Fruit fly (Drosophila melanogaster) whole organism: ENCODE data around the gene CG10589.

Experiments
- EcR ChIP-seq, 2 experiments: fragments of >200 bp; optimal IDR thresholded peaks; 2 replicates each; lab custom pipeline; 2017; ENCODE audit warnings: missing biosample characterization in 2 of 2, missing genetic modification characterization in 2 of 2, missing genetic modification reagents in 2 of 2
- pan ChIP-seq: fragments of >200 bp; optimal IDR thresholded peaks from 2 replicates; lab custom pipeline; 2017
- psq ChIP-seq: fragments of >200 bp; optimal IDR thresholded peaks from 2 replicates; lab custom pipeline; 2017

dm6 chr3L:20956650-20957049 is 29.0 kb downstream of the CG10589 start, which contains the start of the genes Sems and CG10588:
- TF ChIP-seq pan (lab: Kevin White, UChicago), result no peak
- TF ChIP-seq psq (lab: Kevin White, UChicago), result no peak
- TF ChIP-seq EcR (GFP tag; optimal IDR thresholded peaks at IDR 0.05; lab: Kevin White, UChicago), result no peak
